Worm (Caenorhabditis elegans): ENCODE results near the gene ncx-7.

ncx-7 gene

ce11 chrIII:9734030-9734429 lies 13.9 kb upstream of the ncx-7 start:
- TF ChIP-seq bed-1 (GFP tag; IDR thresholded peaks at IDR 0.05) (no peak), lin-26 (GFP tag; IDR thresholded peaks at IDR 0.05) (no peak), ceh-58 (GFP tag; IDR thresholded peaks at IDR 0.05) (no peak), sdz-38 (tag; optimal IDR thresholded peaks at IDR 0.05) (no peak), F57A8.1 (GFP tag; optimal IDR thresholded peaks at IDR 0.05) (no peak), lin-54 (GFP tag; optimal IDR thresholded peaks at IDR 0.05) (no peak), dpl-1 (GFP tag; optimal IDR thresholded peaks at IDR 0.05) (no peak), nhr-27 (tag; optimal IDR thresholded peaks at IDR 0.05) (no peak), lag-1 (GFP tag; IDR thresholded peaks at IDR 0.05) (no peak), attf-5 (GFP tag; optimal IDR thresholded peaks at IDR 0.05) (no peak), pha-4 (tag; optimal IDR thresholded peaks at IDR 0.05) (no peak), akir-1 (GFP tag; optimal IDR thresholded peaks at IDR 0.05) (no peak), sea-2 (GFP tag; IDR thresholded peaks at IDR 0.05) (no peak), F22D6.2 (tag; optimal IDR thresholded peaks at IDR 0.05) (no peak)

- TF ChIP-seq F23B12.7 (tag; optimal IDR thresholded peaks at IDR 0.05; ENCODE audit: insufficient read depth) (no peak), nhr-90 (tag; optimal IDR thresholded peaks at IDR 0.05) (no peak), F39B2.1 (GFP tag; IDR thresholded peaks at IDR 0.05) (no peak), F33H1.4 (GFP tag; IDR thresholded peaks at IDR 0.05) (no peak), madf-10 (tag; optimal IDR thresholded peaks at IDR 0.05) (no peak), die-1 (tag; optimal IDR thresholded peaks at IDR 0.05) (no peak), zim-3 (tag; optimal IDR thresholded peaks at IDR 0.05) (no peak), chd-7 (tag; optimal IDR thresholded peaks at IDR 0.05) (no peak), mel-28 (tag; optimal IDR thresholded peaks at IDR 0.05; ENCODE audit: borderline replicate concordance) (no peak)
Measured at ce11 chrIII:9733333-9733732, 13.2 kb upstream of the ncx-7 start.

- no peak for TF ChIP-seq hmg-1.2 (GFP tag; IDR thresholded peaks at IDR 0.05)
Measured at ce11 chrIII:9731313-9731912, 11.3 kb upstream of the ncx-7 start.

ce11 chrIII:9730407-9730806 lies 10.3 kb upstream of the ncx-7 start:
- no peak for TF ChIP-seq ztf-18 (tag; optimal IDR thresholded peaks at IDR 0.05)
- no peak for TF ChIP-seq madf-8 (GFP tag; conservative IDR thresholded peaks at IDR 0.05)
- TF ChIP-seq hrde-1 (tag; optimal IDR thresholded peaks at IDR 0.05; ENCODE audit: borderline replicate concordance), result no peak

ce11 chrIII:9727439-9727838 lies 7.3 kb upstream of the ncx-7 start, which contains the start of gene C07A9.12:
TSS of gene C07A9.12 (minus strand) at chrIII:9727539.
- TF ChIP-seq ceh-58 (GFP tag; IDR thresholded peaks at IDR 0.05) (no peak), Y53G8AR.9 (GFP tag; conservative IDR thresholded peaks at IDR 0.05) (no peak), Y79H2A.3 (GFP tag; conservative IDR thresholded peaks at IDR 0.05) (no peak), repo-1 (tag; optimal IDR thresholded peaks at IDR 0.05) (no peak), ets-4 (GFP tag; optimal IDR thresholded peaks at IDR 0.05) (no peak), Y95B8A.8 (GFP tag; IDR thresholded peaks at IDR 0.05) (no peak), B0019.2 (GFP tag; conservative IDR thresholded peaks at IDR 0.05) (no peak), tbx-9 (tag; optimal IDR thresholded peaks at IDR 0.05; ENCODE audit: borderline replicate concordance) (no peak), somi-1 (GFP tag; optimal IDR thresholded peaks at IDR 0.05) (no peak), lir-1 (GFP tag; conservative IDR thresholded peaks at IDR 0.05) (no peak), egl-18 (GFP tag; IDR thresholded peaks at IDR 0.05) (no peak), lsl-1 (GFP tag; optimal IDR thresholded peaks at IDR 0.05) (no peak), bed-1 (GFP tag; IDR thresholded peaks at IDR 0.05) (no peak), gei-17 (GFP tag; optimal IDR thresholded peaks at IDR 0.05) (no peak), aptf-3 (GFP tag; IDR thresholded peaks at IDR 0.05) (no peak), F33H1.4 (GFP tag; IDR thresholded peaks at IDR 0.05) (no peak), lin-40 (tag; optimal IDR thresholded peaks at IDR 0.05) (no peak), ceh-79 (tag; optimal IDR thresholded peaks at IDR 0.05) (no peak), tlf-1 (GFP tag; optimal IDR thresholded peaks at IDR 0.05) (no peak)

Measured in whole organism, young adult.